Fruit fly (Drosophila melanogaster) whole organism: Measurements from ENCODE around the gene CG10561.

Source experiments
- CG8478 ChIP-seq: fragments of >200 bp; optimal IDR thresholded peaks from 2 replicates; lab custom pipeline; 2018; ENCODE audit warnings: inconsistent platforms
- Dll ChIP-seq: fragments of >200 bp; optimal IDR thresholded peaks from 2 replicates; lab custom pipeline; 2017
- usp ChIP-seq: fragments of >200 bp; optimal IDR thresholded peaks from 2 replicates; lab custom pipeline; 2017; ENCODE audit warnings: missing biosample characterization, missing genetic modification characterization, mixed read lengths

- TF ChIP-seq usp (GFP tag; lab: Kevin White, UChicago) (no peak), Dll (lab: Kevin White, UChicago) (no peak), CG8478 (lab: Kevin White, UChicago) (no peak)
These were observed 26.7 kb downstream of the CG10561 start for dm6 chr2L:19140984-19141262.
